Worm (Caenorhabditis elegans) whole organism, early embryonic: ENCODE data around the gene patr-1.

Experiments used
- B0310.2 ChIP-seq: sonication (generic microtip); optimal IDR thresholded peaks from 2 replicates; lab custom pipeline; 2016; ENCODE audit warnings: mild to moderate bottlenecking, missing genetic modification characterization, missing compliant biosample characterization
- F13C5.2 ChIP-seq: sonication (generic microtip); optimal IDR thresholded peaks from 2 replicates; lab custom pipeline; 2017; ENCODE audit warnings: mild to moderate bottlenecking, missing genetic modification characterization, inconsistent platforms, missing compliant biosample characterization
- aly-1 ChIP-seq: sonication (generic microtip); optimal IDR thresholded peaks from 2 replicates; lab custom pipeline; 2016; ENCODE audit warnings: missing genetic modification characterization, missing compliant biosample characterization
- ama-1 ChIP-seq: fragments of 150-350 bp; optimal IDR thresholded peaks from 2 replicates; lab custom pipeline; 2014
- ceh-13 ChIP-seq: fragments of 200-800 bp; sonication (Bioruptor generic); optimal IDR thresholded peaks from 2 replicates; lab custom pipeline; 2018; ENCODE audit warnings: mild to moderate bottlenecking, missing genetic modification characterization, missing compliant biosample characterization
- ceh-36 ChIP-seq: sonication (generic microtip); optimal IDR thresholded peaks from 2 replicates; lab custom pipeline; 2016; ENCODE audit warnings: missing genetic modification characterization, inconsistent platforms, missing compliant biosample characterization
- ets-7 ChIP-seq: sonication (generic microtip); optimal IDR thresholded peaks from 2 replicates; lab custom pipeline; 2016; ENCODE audit warnings: missing genotype, missing genetic modification characterization, missing compliant biosample characterization
- flt-1 ChIP-seq: fragments of 200-800 bp; sonication (Bioruptor generic); IDR thresholded peaks from 2 replicates; pipeline ENCODE4 v1.3.6; 2022; ENCODE audit warnings: missing genetic modification characterization, missing compliant biosample characterization
- hmbx-1 ChIP-seq: sonication (generic microtip); optimal IDR thresholded peaks from 2 replicates; lab custom pipeline; 2016; ENCODE audit warnings: mild to moderate bottlenecking, missing genetic modification characterization, missing compliant biosample characterization
- hmg-4 ChIP-seq: fragments of 200-800 bp; sonication (Bioruptor generic); optimal IDR thresholded peaks from 2 replicates; lab custom pipeline; 2018; ENCODE audit warnings: mild to moderate bottlenecking, missing genetic modification characterization, missing compliant biosample characterization
- hnd-1 ChIP-seq: sonication (generic microtip); optimal IDR thresholded peaks from 2 replicates; lab custom pipeline; 2016; ENCODE audit warnings: missing genetic modification characterization, missing compliant biosample characterization
- pes-1 ChIP-seq: fragments of 200-800 bp; sonication (Bioruptor generic); IDR thresholded peaks from 2 replicates; pipeline ENCODE4 v1.3.6; 2022; ENCODE audit warnings: missing genetic modification reagents, missing genetic modification characterization, missing compliant biosample characterization
- scrt-1 ChIP-seq: fragments of 200-800 bp; sonication (Bioruptor generic); IDR thresholded peaks from 2 replicates; pipeline ENCODE4 v1.3.6; 2022; ENCODE audit warnings: missing genetic modification characterization, missing compliant biosample characterization
- sea-1 ChIP-seq: fragments of 200-800 bp; sonication (Bioruptor generic); conservative IDR thresholded peaks from 2 replicates; pipeline ENCODE4 v1.3.6; 2022; ENCODE audit warnings: missing genetic modification characterization, missing compliant biosample characterization
- tbx-11 ChIP-seq: fragments of 200-800 bp; sonication (Bioruptor generic); IDR thresholded peaks from 2 replicates; pipeline ENCODE4 v1.3.6; 2022; ENCODE audit warnings: missing genetic modification characterization, missing compliant biosample characterization
- tbx-37 ChIP-seq: fragments of 200-800 bp; sonication (Bioruptor generic); conservative IDR thresholded peaks from 2 replicates; pipeline ENCODE4 v1.3.6; 2022; ENCODE audit warnings: missing genetic modification reagents, missing genetic modification characterization, missing compliant biosample characterization
- tra-4 ChIP-seq: sonication (generic microtip); optimal IDR thresholded peaks from 2 replicates; lab custom pipeline; 2017; ENCODE audit warnings: missing genetic modification characterization, missing compliant biosample characterization

The patr-1 gene

DNA sequence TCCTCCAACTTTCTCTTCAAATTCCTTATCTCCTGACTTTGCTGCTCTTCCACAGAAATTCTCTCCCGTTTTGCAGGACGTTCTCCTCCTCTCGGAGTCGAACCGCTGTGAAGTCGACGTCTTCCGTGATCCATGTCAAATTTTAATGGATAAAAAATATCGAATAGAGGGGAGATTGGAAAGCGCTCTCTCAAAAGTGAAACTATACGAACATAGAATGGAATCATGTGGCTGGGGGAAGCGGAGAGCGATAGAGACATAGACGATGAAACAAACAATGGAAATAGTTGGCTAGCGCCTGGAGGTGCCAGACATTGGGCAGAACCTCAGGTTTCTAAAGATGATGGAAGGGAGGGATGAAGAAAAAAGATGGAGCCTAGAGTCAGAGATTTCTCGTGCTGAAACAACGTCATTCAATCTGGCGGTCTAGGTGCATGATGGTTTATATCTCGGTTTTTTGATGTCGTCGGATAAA is 36.2 kb upstream of the patr-1 start, which contains the start of gene F43G6.8:
Gene F43G6.8 (minus strand): TSS at position 198 of the 475 bp plus-strand sequence.
- TF ChIP-seq ceh-36 (tag; lab: Kevin White, UChicago) (no peak), hmg-4 (GFP tag; lab: Kevin White, UChicago) (peak; percentile 37), hnd-1 (tag; lab: Kevin White, UChicago) (no peak), B0310.2 (tag; lab: Kevin White, UChicago) (no peak)

DNA sequence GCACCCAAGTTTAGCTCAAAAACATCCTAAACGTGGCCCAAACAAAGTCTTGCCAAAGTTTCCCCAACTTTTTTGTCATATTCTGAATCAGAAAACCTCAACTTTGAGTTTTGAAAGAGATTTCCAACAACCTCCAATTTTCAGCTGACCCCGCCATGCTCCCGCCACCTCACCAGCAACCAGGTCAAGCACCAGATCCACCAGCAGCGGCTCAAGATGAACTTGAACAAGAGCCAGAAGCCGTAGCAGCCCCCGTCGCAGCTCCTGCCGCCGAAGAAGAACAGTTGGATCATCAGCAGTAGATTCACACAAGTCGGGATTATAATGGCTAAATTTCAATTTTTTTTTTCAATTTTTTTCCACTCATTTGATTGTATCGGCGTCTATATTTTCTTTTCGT is 33.5 kb upstream of the patr-1 start:
- TF ChIP-seq hmbx-1 (tag; lab: Kevin White, UChicago) = no peak
- no peak for TF ChIP-seq hmg-4 (GFP tag; lab: Kevin White, UChicago)
- no peak for TF ChIP-seq aly-1
- no peak for TF ChIP-seq tbx-11 (GFP tag; lab: Robert Waterston, UW)

DNA sequence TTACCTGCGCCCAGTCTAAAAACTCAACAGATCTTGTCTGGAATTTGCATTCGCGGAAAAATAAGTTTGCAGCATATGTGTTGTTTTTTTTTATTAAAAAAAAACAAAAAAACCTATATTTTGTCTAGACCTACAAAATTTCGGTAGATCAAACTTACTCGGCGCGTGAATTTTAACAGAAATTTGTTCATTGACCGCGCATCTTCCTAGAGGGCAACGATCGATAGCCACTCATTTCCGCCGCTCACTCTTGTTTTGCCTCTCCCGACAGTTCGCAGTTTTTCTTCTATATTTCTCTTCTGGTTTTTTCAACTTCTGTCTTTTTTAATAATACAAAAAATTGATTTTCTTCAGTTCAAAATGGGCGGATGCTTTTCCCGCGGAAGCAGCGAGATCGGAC is 32.7 kb upstream of the patr-1 start, which contains the start of gene F43G6.7:
Gene F43G6.7 (plus strand): TSS at position 355 of the 400 bp plus-strand sequence.
- TF ChIP-seq scrt-1 (no peak), ama-1 (lab: Kevin White, UChicago) (no peak), aly-1 (no peak), hmg-4 (GFP tag; lab: Kevin White, UChicago) (no peak), sea-1 (no peak), tbx-37 (GFP tag; lab: Robert Waterston, UW) (no peak), tbx-11 (GFP tag; lab: Robert Waterston, UW) (no peak), ceh-36 (tag; lab: Kevin White, UChicago) (no peak), ceh-13 (no peak), hnd-1 (tag; lab: Kevin White, UChicago) (no peak)

DNA sequence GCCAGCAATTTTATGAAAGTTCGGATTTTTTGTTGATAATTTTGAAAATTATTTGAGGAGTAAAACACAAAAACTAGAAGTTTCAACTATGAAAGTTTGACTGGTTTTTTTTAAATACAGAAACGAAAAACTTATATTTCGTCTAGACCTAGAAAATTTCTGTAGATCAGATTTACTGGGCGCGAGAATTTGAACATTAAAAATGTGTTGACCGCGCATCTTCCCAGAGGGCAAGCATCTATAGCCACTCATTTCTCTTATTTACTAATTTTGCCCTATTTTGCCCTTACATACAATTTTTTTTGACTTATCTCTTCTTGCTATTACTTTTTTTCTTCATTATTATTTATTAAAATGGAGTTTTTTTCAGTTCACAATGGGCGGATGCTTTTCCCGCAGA is 31.2 kb upstream of the patr-1 start, which contains the start of gene F43G6.10:
Gene F43G6.10 (plus strand): TSS at position 371 of the 400 bp plus-strand sequence.
- TF ChIP-seq flt-1 = no peak
- TF ChIP-seq F13C5.2 = no peak
- no peak for TF ChIP-seq scrt-1
- TF ChIP-seq pes-1 (GFP tag; lab: Robert Waterston, UW) = no peak
- TF ChIP-seq B0310.2 (tag; lab: Kevin White, UChicago) = no peak
- no peak for TF ChIP-seq ama-1 (lab: Kevin White, UChicago)
- TF ChIP-seq ets-7 = no peak
- no peak for TF ChIP-seq ceh-36 (tag; lab: Kevin White, UChicago)
- no peak for TF ChIP-seq tra-4 (tag; lab: Kevin White, UChicago)
- TF ChIP-seq aly-1 = no peak
- TF ChIP-seq sea-1 = no peak

DNA sequence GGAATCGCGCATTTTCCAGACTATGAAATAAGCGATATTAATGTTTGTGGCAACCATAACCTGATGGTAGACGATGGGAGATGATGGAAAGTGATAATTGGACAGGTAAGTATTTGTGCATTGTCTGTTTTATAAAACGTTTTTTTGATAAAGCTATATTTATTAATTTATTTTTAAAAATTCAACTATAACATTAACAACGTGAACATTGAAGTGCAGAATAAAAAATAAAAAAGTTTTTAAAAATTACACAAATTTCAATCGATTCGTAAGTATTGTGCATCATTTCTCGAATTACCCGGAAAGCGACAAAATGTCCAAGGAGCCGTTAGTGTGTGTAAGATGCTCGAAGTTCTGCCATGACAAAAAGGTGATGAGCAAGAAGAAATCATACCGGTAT is 28.5 kb upstream of the patr-1 start, which contains the start of gene jmjd-1.1:
Gene jmjd-1.1 (plus strand): TSS at position 301 of the 400 bp plus-strand sequence.
- TF ChIP-seq scrt-1 = no peak
- TF ChIP-seq pes-1 (GFP tag; lab: Robert Waterston, UW) = no peak
- TF ChIP-seq ceh-36 (tag; lab: Kevin White, UChicago) = no peak
- TF ChIP-seq F13C5.2 = no peak
- TF ChIP-seq tbx-11 (GFP tag; lab: Robert Waterston, UW) = no peak
- no peak for TF ChIP-seq hnd-1 (tag; lab: Kevin White, UChicago)
- TF ChIP-seq aly-1 = no peak
- no peak for TF ChIP-seq tra-4 (tag; lab: Kevin White, UChicago)
- no peak for TF ChIP-seq hmg-4 (GFP tag; lab: Kevin White, UChicago)
- no peak for TF ChIP-seq ama-1 (lab: Kevin White, UChicago)
- TF ChIP-seq ceh-13 = no peak
- no peak for TF ChIP-seq flt-1
- TF ChIP-seq B0310.2 (tag; lab: Kevin White, UChicago) = no peak
- no peak for TF ChIP-seq tbx-37 (GFP tag; lab: Robert Waterston, UW)
- no peak for TF ChIP-seq sea-1
- TF ChIP-seq ets-7 = no peak
- TF ChIP-seq hmbx-1 (tag; lab: Kevin White, UChicago) = no peak

DNA sequence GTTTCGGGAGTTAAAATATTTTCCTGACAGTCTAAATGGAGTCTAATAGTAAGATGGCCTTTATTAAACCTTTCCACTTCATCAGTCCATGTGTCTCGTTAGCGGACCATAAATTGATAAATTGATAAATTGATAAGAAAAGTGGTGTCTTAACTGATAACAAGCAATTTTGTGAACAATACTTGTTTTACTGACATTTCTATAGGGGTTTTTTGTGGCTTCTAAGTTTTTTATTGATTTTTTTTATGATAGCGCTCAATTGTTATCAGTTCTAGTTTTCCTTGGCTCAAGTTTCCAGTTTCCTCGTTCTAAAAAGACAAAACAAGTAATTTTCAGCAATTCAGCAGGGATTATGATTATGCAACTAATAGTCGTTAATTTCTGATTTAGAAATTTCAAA is 24.7 kb upstream of the patr-1 start, which contains the start of gene F43G6.17:
Gene F43G6.17 (plus strand): TSS at position 301 of the 400 bp plus-strand sequence.
- TF ChIP-seq scrt-1 (no peak), tbx-37 (GFP tag; lab: Robert Waterston, UW) (no peak), aly-1 (no peak), hmbx-1 (tag; lab: Kevin White, UChicago) (no peak), ets-7 (no peak)

DNA sequence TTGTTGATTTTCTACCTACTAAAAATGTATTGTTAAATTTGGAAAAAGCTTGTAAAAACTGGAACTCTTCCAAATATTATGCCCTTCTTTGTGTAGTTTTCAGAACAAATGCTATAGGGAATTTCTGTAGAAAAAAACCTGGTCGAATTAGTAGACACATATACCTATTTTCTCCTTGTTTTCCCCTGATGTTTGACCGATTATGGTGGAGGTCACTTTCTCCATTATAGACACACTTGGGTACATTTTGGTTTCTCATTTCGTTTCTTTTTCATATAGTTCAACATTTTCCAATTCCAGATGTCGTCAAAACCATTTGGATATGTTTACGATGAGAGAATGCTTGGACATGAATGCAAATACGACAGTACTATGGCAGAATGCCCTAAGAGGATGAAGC is 21.0 kb upstream of the patr-1 start, which contains the start of gene hda-5:
Gene hda-5 (plus strand): TSS at position 301 of the 400 bp plus-strand sequence.
- TF ChIP-seq ceh-13 (no peak), ama-1 (lab: Kevin White, UChicago) (no peak), tbx-11 (GFP tag; lab: Robert Waterston, UW) (no peak), hmg-4 (GFP tag; lab: Kevin White, UChicago) (no peak), B0310.2 (tag; lab: Kevin White, UChicago) (no peak), ets-7 (no peak), tra-4 (tag; lab: Kevin White, UChicago) (no peak), F13C5.2 (no peak), ceh-36 (tag; lab: Kevin White, UChicago) (no peak), hnd-1 (tag; lab: Kevin White, UChicago) (no peak), aly-1 (no peak), tbx-37 (GFP tag; lab: Robert Waterston, UW) (no peak), flt-1 (no peak), sea-1 (no peak), pes-1 (GFP tag; lab: Robert Waterston, UW) (no peak), scrt-1 (no peak), hmbx-1 (tag; lab: Kevin White, UChicago) (no peak)

DNA sequence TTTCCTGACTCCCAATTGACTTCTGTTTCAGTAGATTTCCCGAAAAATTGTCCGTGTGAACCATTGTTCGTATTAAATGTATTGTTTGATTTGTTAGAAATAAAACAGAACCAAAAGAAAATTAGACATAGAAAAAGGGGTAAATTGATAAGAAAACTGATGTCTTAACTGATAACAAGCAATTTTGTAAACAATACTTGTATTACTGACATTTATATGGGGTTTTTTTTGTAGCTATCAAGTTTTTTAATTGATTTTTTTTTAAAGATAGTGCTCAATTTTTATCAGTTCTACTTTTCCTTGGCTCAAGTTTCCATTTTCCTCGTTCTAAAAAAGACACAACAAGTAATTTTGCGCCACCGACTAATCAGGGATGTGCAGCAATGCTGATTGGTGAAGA is 19.5 kb upstream of the patr-1 start:
- TF ChIP-seq ceh-13 (no peak), hnd-1 (tag; lab: Kevin White, UChicago) (no peak), F13C5.2 (no peak), sea-1 (no peak), hmg-4 (GFP tag; lab: Kevin White, UChicago) (no peak), pes-1 (GFP tag; lab: Robert Waterston, UW) (no peak), tbx-37 (GFP tag; lab: Robert Waterston, UW) (no peak), flt-1 (no peak), scrt-1 (no peak), tbx-11 (GFP tag; lab: Robert Waterston, UW) (no peak), B0310.2 (tag; lab: Kevin White, UChicago) (no peak), tra-4 (tag; lab: Kevin White, UChicago) (no peak), hmbx-1 (tag; lab: Kevin White, UChicago) (no peak), ceh-36 (tag; lab: Kevin White, UChicago) (no peak), aly-1 (no peak), ets-7 (no peak), ama-1 (lab: Kevin White, UChicago) (no peak)
